Worm (Caenorhabditis elegans) whole organism, young adult: ENCODE measurements around the gene F53H4.2.
A peak's percentile ranks its signal among the peaks of the same experiment; 100 is the strongest.

ENCODE experiments used
- B0035.1 ChIP-seq: sonication (generic microtip); optimal IDR thresholded peaks from 2 replicates; lab custom pipeline; 2016; ENCODE audit warnings: missing genetic modification characterization, mild to moderate bottlenecking, missing compliant biosample characterization, missing genotype, missing genetic modification reagents
- F22D6.2 ChIP-seq: sonication (generic microtip); optimal IDR thresholded peaks from 2 replicates; lab custom pipeline; 2016; ENCODE audit warnings: mild to moderate bottlenecking, missing genetic modification characterization, missing compliant biosample characterization
- F37B4.10 ChIP-seq: fragments of 200-800 bp; sonication (Bioruptor generic); IDR thresholded peaks from 2 replicates; pipeline ENCODE4 v1.3.6; 2022; ENCODE audit warnings: missing genetic modification characterization, missing compliant biosample characterization
- F49E8.2 ChIP-seq: sonication (generic microtip); optimal IDR thresholded peaks from 3 replicates; lab custom pipeline; 2017; ENCODE audit warnings: missing genetic modification characterization, mild to moderate bottlenecking, missing compliant biosample characterization, antibody characterized with exemption, moderate library complexity; ENCODE audit not compliant: insufficient read depth
- F57C9.4 ChIP-seq: sonication (generic microtip); optimal IDR thresholded peaks from 2 replicates; lab custom pipeline; 2017; ENCODE audit warnings: mild to moderate bottlenecking, missing genetic modification characterization, missing compliant biosample characterization
- K11D2.4 ChIP-seq: fragments of 200-800 bp; sonication (Bioruptor generic); IDR thresholded peaks from 2 replicates; pipeline ENCODE4 v1.3.6; 2022; ENCODE audit warnings: missing genetic modification reagents, missing genetic modification characterization, missing compliant biosample characterization
- T26A5.8 ChIP-seq: sonication (generic microtip); optimal IDR thresholded peaks from 2 replicates; lab custom pipeline; 2016; ENCODE audit warnings: missing genetic modification characterization, missing compliant biosample characterization
- Y53G8AR.9 ChIP-seq: fragments of 200-800 bp; sonication (Bioruptor generic); conservative IDR thresholded peaks from 2 replicates; pipeline ENCODE4 v1.3.6; 2022; ENCODE audit warnings: missing genetic modification reagents, missing genetic modification characterization, missing compliant biosample characterization
- Y67H2A.10 ChIP-seq: fragments of 200-800 bp; sonication (Bioruptor generic); conservative IDR thresholded peaks from 2 replicates; pipeline ENCODE4 v1.3.6; 2022; ENCODE audit warnings: missing genetic modification reagents, missing genetic modification characterization, missing compliant biosample characterization
- Y79H2A.3 ChIP-seq: fragments of 200-800 bp; sonication (Bioruptor generic); conservative IDR thresholded peaks from 2 replicates; pipeline ENCODE4 v1.3.6; 2022; ENCODE audit warnings: missing genetic modification reagents, missing genetic modification characterization, missing compliant biosample characterization
- akir-1 ChIP-seq: fragments of 200-800 bp; sonication (Bioruptor generic); optimal IDR thresholded peaks from 2 replicates; lab custom pipeline; 2018; ENCODE audit warnings: mild to moderate bottlenecking, missing genetic modification characterization, moderate library complexity, missing compliant biosample characterization
- ama-1 ChIP-seq, 3 experiments: fragments of 150-350 bp in 1 of 3; sonication (generic microtip) in 2 of 3; optimal IDR thresholded peaks; 2 replicates each; lab custom pipeline; 2014 to 2018; ENCODE audit warnings: missing biosample characterization in 2 of 3, missing genetic modification characterization in 2 of 3, missing genetic modification reagents in 2 of 3
- aptf-3 ChIP-seq: fragments of 200-800 bp; sonication (Bioruptor generic); IDR thresholded peaks from 2 replicates; pipeline ENCODE4 v1.3.6; 2022; ENCODE audit warnings: missing genetic modification characterization, missing compliant biosample characterization
- athp-1 ChIP-seq: sonication (generic microtip); optimal IDR thresholded peaks from 2 replicates; lab custom pipeline; 2017; ENCODE audit warnings: mild to moderate bottlenecking, missing genetic modification characterization, missing compliant biosample characterization
- bed-1 ChIP-seq: fragments of 200-800 bp; sonication (Bioruptor generic); IDR thresholded peaks from 2 replicates; pipeline ENCODE4 v1.3.6; 2022; ENCODE audit warnings: missing genetic modification reagents, missing genetic modification characterization, missing compliant biosample characterization
- ceh-100 ChIP-seq: fragments of 200-800 bp; sonication (Bioruptor generic); IDR thresholded peaks from 2 replicates; pipeline ENCODE4 v1.3.6; 2022; ENCODE audit warnings: missing genetic modification reagents, missing genetic modification characterization, missing compliant biosample characterization
- ceh-27 ChIP-seq: fragments of 200-800 bp; sonication (Bioruptor generic); optimal IDR thresholded peaks from 2 replicates; lab custom pipeline; 2018; ENCODE audit warnings: mild to moderate bottlenecking, missing genetic modification characterization, moderate library complexity, missing compliant biosample characterization
- ceh-58 ChIP-seq: fragments of 200-800 bp; sonication (Bioruptor generic); IDR thresholded peaks from 2 replicates; pipeline ENCODE4 v1.3.6; 2022; ENCODE audit warnings: missing genetic modification characterization, missing compliant biosample characterization
- ceh-79 ChIP-seq: sonication (generic microtip); optimal IDR thresholded peaks from 2 replicates; lab custom pipeline; 2017; ENCODE audit warnings: mild to moderate bottlenecking, missing genetic modification characterization, missing compliant biosample characterization
- dox-1 ChIP-seq: fragments of 200-800 bp; sonication (Bioruptor generic); IDR thresholded peaks from 2 replicates; pipeline ENCODE4 v1.3.6; 2022; ENCODE audit warnings: missing genetic modification reagents, missing genetic modification characterization, missing compliant biosample characterization
- egl-18 ChIP-seq: fragments of 200-800 bp; sonication (Bioruptor generic); IDR thresholded peaks from 2 replicates; pipeline ENCODE4 v1.3.6; 2022; ENCODE audit warnings: missing genetic modification reagents, missing genetic modification characterization, missing compliant biosample characterization
- ekl-4 ChIP-seq: fragments of 200-800 bp; sonication (Bioruptor generic); IDR thresholded peaks from 2 replicates; pipeline ENCODE4 v1.3.6; 2022; ENCODE audit warnings: missing genetic modification reagents, missing genetic modification characterization, missing compliant biosample characterization
- fkh-3 ChIP-seq: sonication (generic microtip); optimal IDR thresholded peaks from 2 replicates; lab custom pipeline; 2016; ENCODE audit warnings: mild to moderate bottlenecking, missing genetic modification characterization, missing compliant biosample characterization
- gei-17 ChIP-seq: fragments of 200-800 bp; sonication (Bioruptor generic); optimal IDR thresholded peaks from 2 replicates; lab custom pipeline; 2018; ENCODE audit warnings: mild to moderate bottlenecking, missing genetic modification characterization, missing compliant biosample characterization
- hlh-26 ChIP-seq: fragments of 200-800 bp; sonication (Bioruptor generic); conservative IDR thresholded peaks from 2 replicates; pipeline ENCODE4 v1.3.6; 2022; ENCODE audit warnings: missing genetic modification reagents, missing genetic modification characterization, missing compliant biosample characterization
- lag-1 ChIP-seq: fragments of 200-800 bp; sonication (Bioruptor generic); IDR thresholded peaks from 2 replicates; pipeline ENCODE4 v1.3.6; 2022; ENCODE audit warnings: missing genetic modification reagents, missing genetic modification characterization, missing compliant biosample characterization
- let-526 ChIP-seq: fragments of 200-800 bp; sonication (Bioruptor generic); IDR thresholded peaks from 2 replicates; pipeline ENCODE4 v1.3.6; 2022; ENCODE audit warnings: missing genetic modification reagents, missing genetic modification characterization, missing compliant biosample characterization
- lin-40 ChIP-seq: sonication (generic microtip); optimal IDR thresholded peaks from 2 replicates; lab custom pipeline; 2016; ENCODE audit warnings: missing genetic modification characterization, mild to moderate bottlenecking, missing compliant biosample characterization, missing genotype, missing genetic modification reagents
- lin-54 ChIP-seq: fragments of 200-800 bp; sonication (Bioruptor generic); optimal IDR thresholded peaks from 2 replicates; lab custom pipeline; 2018; ENCODE audit warnings: mild to moderate bottlenecking, missing genetic modification characterization, missing compliant biosample characterization
- lsy-27 ChIP-seq: sonication (generic microtip); optimal IDR thresholded peaks from 2 replicates; lab custom pipeline; 2017; ENCODE audit warnings: missing genetic modification characterization, mild to moderate bottlenecking, missing compliant biosample characterization, antibody characterized with exemption, missing genotype, borderline replicate concordance; ENCODE audit not compliant: insufficient read depth
- mxl-1 ChIP-seq: sonication (generic microtip); optimal IDR thresholded peaks from 2 replicates; lab custom pipeline; 2016; ENCODE audit warnings: missing genetic modification characterization, missing compliant biosample characterization
- nfya-1 ChIP-seq: sonication (generic microtip); optimal IDR thresholded peaks from 2 replicates; lab custom pipeline; 2017; ENCODE audit warnings: antibody characterized with exemption, missing compliant biosample characterization, missing genetic modification characterization, borderline replicate concordance; ENCODE audit not compliant: insufficient read depth
- nfyb-1 ChIP-seq: fragments of 200-800 bp; sonication (Bioruptor generic); IDR thresholded peaks from 2 replicates; pipeline ENCODE4 v1.3.6; 2022; ENCODE audit warnings: missing genetic modification reagents, missing genetic modification characterization, missing compliant biosample characterization
- nhr-179 ChIP-seq: sonication (generic microtip); optimal IDR thresholded peaks from 2 replicates; lab custom pipeline; 2016; ENCODE audit warnings: mild to moderate bottlenecking, missing genetic modification characterization, missing compliant biosample characterization
- nhr-90 ChIP-seq: sonication (generic microtip); optimal IDR thresholded peaks from 2 replicates; lab custom pipeline; 2016; ENCODE audit warnings: missing genotype, mild to moderate bottlenecking, missing genetic modification characterization, missing compliant biosample characterization
- pha-4 ChIP-seq: fragments of 150-350 bp; sonication (generic microtip); optimal IDR thresholded peaks from 2 replicates; lab custom pipeline; 2014; ENCODE audit warnings: missing biosample characterization, missing genetic modification reagents, missing genetic modification characterization
- rcor-1 ChIP-seq: fragments of 200-800 bp; sonication (Bioruptor generic); IDR thresholded peaks from 2 replicates; pipeline ENCODE4 v1.3.6; 2022; ENCODE audit warnings: missing genetic modification reagents, missing genetic modification characterization, missing compliant biosample characterization
- snpc-1.3 ChIP-seq: sonication (generic microtip); optimal IDR thresholded peaks from 2 replicates; lab custom pipeline; 2017; ENCODE audit warnings: missing genetic modification characterization, mild to moderate bottlenecking, missing compliant biosample characterization, antibody characterized with exemption, moderate library complexity, missing genotype, missing genetic modification reagents; ENCODE audit not compliant: insufficient read depth
- somi-1 ChIP-seq: fragments of 200-800 bp; sonication (Bioruptor generic); optimal IDR thresholded peaks from 2 replicates; lab custom pipeline; 2018; ENCODE audit warnings: mild to moderate bottlenecking, missing genetic modification characterization, missing compliant biosample characterization
- sptf-2 ChIP-seq: fragments of 200-800 bp; sonication (Bioruptor generic); optimal IDR thresholded peaks from 2 replicates; lab custom pipeline; 2018; ENCODE audit warnings: mild to moderate bottlenecking, missing genetic modification characterization, missing compliant biosample characterization
- unc-62 ChIP-seq: fragments of 150-350 bp; optimal IDR thresholded peaks from 2 replicates; lab custom pipeline; 2014; ENCODE audit warnings: missing biosample characterization, missing genetic modification reagents, missing genetic modification characterization
- zfh-2 ChIP-seq: fragments of 200-800 bp; sonication (Bioruptor generic); conservative IDR thresholded peaks from 2 replicates; pipeline ENCODE4 v1.3.6; 2022; ENCODE audit warnings: missing genetic modification reagents, missing genetic modification characterization, missing compliant biosample characterization
- ztf-18 ChIP-seq: sonication (generic microtip); optimal IDR thresholded peaks from 2 replicates; lab custom pipeline; 2016; ENCODE audit warnings: missing genotype, mild to moderate bottlenecking, missing genetic modification characterization, missing compliant biosample characterization
- ztf-22 ChIP-seq: fragments of 200-800 bp; sonication (Bioruptor generic); optimal IDR thresholded peaks from 2 replicates; lab custom pipeline; 2018; ENCODE audit warnings: mild to moderate bottlenecking, missing genetic modification characterization, moderate library complexity, missing compliant biosample characterization
- ztf-25 ChIP-seq: fragments of 200-800 bp; sonication (Bioruptor generic); IDR thresholded peaks from 2 replicates; pipeline ENCODE4 v1.3.6; 2022; ENCODE audit warnings: missing genetic modification reagents, missing genetic modification characterization, missing compliant biosample characterization
- ztf-26 ChIP-seq: sonication (generic microtip); optimal IDR thresholded peaks from 2 replicates; lab custom pipeline; 2017; ENCODE audit warnings: missing genetic modification characterization, missing compliant biosample characterization
- ztf-3 ChIP-seq: fragments of 200-800 bp; sonication (Bioruptor generic); optimal IDR thresholded peaks from 2 replicates; lab custom pipeline; 2018; ENCODE audit warnings: mild to moderate bottlenecking, missing genetic modification characterization, missing compliant biosample characterization
- ztf-6 ChIP-seq: fragments of 200-800 bp; sonication (Bioruptor generic); IDR thresholded peaks from 2 replicates; pipeline ENCODE4 v1.3.6; 2022; ENCODE audit warnings: missing genetic modification reagents, missing genetic modification characterization, missing compliant biosample characterization

Gene F53H4.2

DNA sequence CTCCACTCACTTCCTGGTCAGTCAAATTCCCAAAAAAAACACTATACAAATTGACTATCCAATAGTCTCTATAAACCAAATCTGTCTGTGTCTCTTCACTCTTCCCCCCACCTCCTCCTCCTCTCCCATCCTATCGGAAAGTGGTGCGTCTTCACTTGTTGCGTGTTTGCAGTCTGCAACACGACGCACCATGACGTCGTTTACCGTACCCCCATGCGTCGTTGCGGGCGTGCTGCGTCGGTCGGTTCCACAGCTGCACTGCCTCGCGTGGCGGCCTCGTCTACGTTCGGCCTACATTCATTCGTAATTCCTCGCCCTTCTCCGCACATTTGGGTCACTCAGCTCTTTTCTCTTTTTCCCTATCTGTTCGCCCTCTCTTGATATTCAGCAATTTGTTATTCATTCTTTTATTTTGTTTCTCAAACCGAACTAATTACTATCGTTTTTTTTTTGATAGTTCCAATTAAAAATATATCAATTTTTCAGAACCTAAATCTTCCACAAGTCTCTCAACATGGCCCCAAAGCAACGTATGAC, 15.8 kb upstream of the F53H4.2 start, which contains the start of gene serp-1.1 (continued):
- no peak for TF ChIP-seq Y79H2A.3
- TF ChIP-seq hlh-26 = no peak
- peak; percentile 97 for TF ChIP-seq ztf-26 (tag; lab: Kevin White, UChicago)
- TF ChIP-seq lin-54 = peak; percentile 88
- peak; percentile 82; the same call in 1 of the 2 replicates for TF ChIP-seq lag-1 (GFP tag; lab: Robert Waterston, UW)
- no peak for TF ChIP-seq bed-1 (GFP tag; lab: Robert Waterston, UW)
- peak; percentile 85 for TF ChIP-seq ztf-18 (tag; lab: Kevin White, UChicago)
- TF ChIP-seq pha-4 (tag; lab: Kevin White, UChicago) = peak; percentile 94
- no peak for TF ChIP-seq lsy-27
- peak; percentile 98 for TF ChIP-seq dox-1 (GFP tag; lab: Robert Waterston, UW)
- 0 out of 2 replicates have a peak, but pooled peaks have one; percentile 29 for TF ChIP-seq aptf-3 (GFP tag; lab: Robert Waterston, UW)
- no peak for TF ChIP-seq T26A5.8 (tag; lab: Kevin White, UChicago)
- TF ChIP-seq somi-1 (GFP tag; lab: Kevin White, UChicago) = peak; percentile 97
- peak; percentile 66 for TF ChIP-seq akir-1 (GFP tag; lab: Kevin White, UChicago)
- peak; percentile 98 for TF ChIP-seq nhr-90 (tag; lab: Kevin White, UChicago)
- TF ChIP-seq mxl-1 (tag; lab: Kevin White, UChicago) = peak; percentile 38
- peak; percentile 90 for TF ChIP-seq F22D6.2 (tag; lab: Kevin White, UChicago)
- TF ChIP-seq ztf-22 = peak; percentile 98
- TF ChIP-seq ceh-79 (tag; lab: Kevin White, UChicago) = no peak
- TF ChIP-seq rcor-1 (GFP tag; lab: Robert Waterston, UW) = peak; percentile 94
- TF ChIP-seq ztf-6 (GFP tag; lab: Robert Waterston, UW) = peak; percentile 75
- peak; percentile 99 for TF ChIP-seq nfyb-1 (GFP tag; lab: Robert Waterston, UW)
- TF ChIP-seq B0035.1 (tag; lab: Kevin White, UChicago) = peak; percentile 89
- peak; percentile 92 for TF ChIP-seq ztf-3
- TF ChIP-seq zfh-2 (GFP tag; lab: Robert Waterston, UW) = peak; percentile 100
- TF ChIP-seq ztf-25 (GFP tag; lab: Robert Waterston, UW) = no peak
- TF ChIP-seq ceh-27 = peak; percentile 99
- TF ChIP-seq nfya-1 (tag; lab: Kevin White, UChicago) = no peak
- peak; percentile 85 for TF ChIP-seq athp-1 (tag; lab: Kevin White, UChicago)
- TF ChIP-seq fkh-3 (tag; lab: Kevin White, UChicago) = no peak
- peak; percentile 94 for TF ChIP-seq let-526 (GFP tag; lab: Robert Waterston, UW)
- peak; percentile 90 for TF ChIP-seq egl-18 (GFP tag; lab: Robert Waterston, UW)
- TF ChIP-seq gei-17 (GFP tag; lab: Kevin White, UChicago) = peak; percentile 90
- TF ChIP-seq F37B4.10 = 0 out of 2 replicates have a peak, but pooled peaks have one; percentile 58
- TF ChIP-seq lin-40 (tag; lab: Kevin White, UChicago) = peak; percentile 98
- no peak for TF ChIP-seq nhr-179 (tag; lab: Kevin White, UChicago)
- no peak for TF ChIP-seq F49E8.2 (tag; lab: Kevin White, UChicago)
- TF ChIP-seq F57C9.4 = peak; percentile 79
- peak; percentile 97 for TF ChIP-seq K11D2.4 (GFP tag; lab: Robert Waterston, UW)
- TF ChIP-seq snpc-1.3 (tag; lab: Kevin White, UChicago) = no peak
- peak; percentile 64 for TF ChIP-seq unc-62 (GFP tag; lab: Kevin White, UChicago)
- TF ChIP-seq ceh-58 (GFP tag; lab: Robert Waterston, UW) = no peak
- peak; percentile 84 for TF ChIP-seq ceh-100 (GFP tag; lab: Robert Waterston, UW)
- peak; percentile 53; the same call in 1 of the 2 replicates for TF ChIP-seq Y67H2A.10
- TF ChIP-seq sptf-2 (GFP tag; lab: Kevin White, UChicago) = peak; percentile 59
- peak; percentile 97 for TF ChIP-seq Y53G8AR.9 (GFP tag; lab: Robert Waterston, UW)
- TF ChIP-seq ekl-4 (GFP tag; lab: Robert Waterston, UW) = peak; percentile 95
- TF ChIP-seq ama-1 (optimal IDR thresholded peaks at IDR 0.05; lab: Kevin White, UChicago) = no peak
- TF ChIP-seq ama-1 (GFP tag; optimal IDR thresholded peaks at IDR 0.05; lab: Kevin White, UChicago) = no peak
